Fruit fly (Drosophila melanogaster): ENCODE measurements around the gene Rchy1.

The Rchy1 gene

DNA sequence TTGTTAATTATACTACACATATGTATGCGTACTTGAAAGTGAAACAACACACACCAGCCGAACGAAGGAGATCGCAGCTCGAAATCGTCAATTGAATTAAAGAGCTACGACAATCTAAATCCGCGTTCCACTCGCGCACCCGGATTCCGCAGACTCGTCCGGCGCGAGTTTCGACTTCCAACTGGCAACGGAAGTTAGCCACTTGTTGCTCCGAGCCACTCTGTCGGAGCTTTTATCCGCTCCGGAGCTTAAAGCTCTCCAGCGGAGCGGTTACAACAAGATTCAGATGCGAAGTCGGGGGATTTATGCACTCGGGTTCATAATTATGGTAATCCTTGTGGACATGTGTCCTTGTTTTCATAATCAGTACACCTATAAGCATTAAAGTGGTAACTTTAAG, at the start of gene Rchy1:
TSS of gene Rchy1 (minus strand) at position 173 of the 400 bp plus-strand sequence.
- TF ChIP-seq CTCF (optimal IDR thresholded peaks at IDR 0.05) (no peak), CG8478 (optimal IDR thresholded peaks at IDR 0.05) (no peak)

DNA sequence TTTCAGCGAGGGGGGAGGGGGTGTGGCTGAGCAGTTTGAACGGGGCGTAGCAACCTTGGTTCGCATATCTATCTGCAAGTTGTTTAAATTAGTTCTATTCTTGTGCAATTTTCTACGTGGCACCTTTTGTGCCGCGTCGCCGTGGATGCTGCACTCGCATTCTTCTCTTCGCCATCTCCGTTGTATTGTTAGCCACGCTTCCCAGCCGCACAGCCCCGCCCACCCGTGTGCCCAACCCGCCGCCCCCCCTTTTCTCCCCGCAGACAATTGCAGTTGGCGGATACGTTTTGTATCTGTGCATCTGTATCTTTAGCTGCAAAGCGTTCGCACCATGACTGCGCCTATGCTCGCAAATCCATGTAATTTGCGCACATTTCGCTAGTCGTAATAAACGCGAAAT, 48.5 kb upstream of the Rchy1 start:
- TF ChIP-seq CG8478 (optimal IDR thresholded peaks at IDR 0.05) = no peak
- no peak for TF ChIP-seq CTCF (optimal IDR thresholded peaks at IDR 0.05)

DNA sequence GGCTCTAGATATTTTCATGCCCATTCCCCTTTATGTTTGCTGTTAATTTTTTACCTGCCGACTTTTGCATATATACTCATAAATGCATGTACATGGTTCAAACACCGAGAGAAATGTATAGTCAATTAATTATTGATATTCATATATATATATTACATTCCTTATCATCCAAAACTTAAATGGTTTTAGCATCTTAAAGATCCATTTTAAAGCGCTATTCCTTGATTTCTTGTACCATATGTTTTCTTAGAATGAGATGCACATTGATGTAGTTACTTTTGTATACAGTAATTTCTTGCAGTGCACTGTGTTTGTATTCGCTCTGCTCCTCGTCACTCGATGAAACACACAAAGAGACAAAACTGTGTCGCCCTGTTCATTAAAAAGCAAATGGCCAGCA, 43.2 kb upstream of the Rchy1 start:
- TF ChIP-seq CTCF (optimal IDR thresholded peaks at IDR 0.05) (no peak), CG8478 (optimal IDR thresholded peaks at IDR 0.05) (no peak)

DNA sequence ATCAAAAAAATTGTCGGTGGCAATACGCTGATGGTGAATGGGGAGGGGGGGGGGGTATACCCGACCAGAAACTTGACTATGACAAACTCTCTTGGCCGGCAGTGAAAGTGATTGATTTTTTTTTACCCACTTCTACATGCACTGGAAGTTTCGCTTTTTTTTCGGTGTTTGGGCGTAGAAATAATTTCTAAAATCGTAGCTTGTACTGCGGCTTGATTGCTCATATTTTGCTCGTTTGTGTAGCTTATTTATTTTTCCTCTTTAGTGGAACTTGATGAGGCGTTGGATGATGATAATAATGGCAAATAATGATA, 38.2 kb upstream of the Rchy1 start:
- TF ChIP-seq CTCF (optimal IDR thresholded peaks at IDR 0.05) = no peak

DNA sequence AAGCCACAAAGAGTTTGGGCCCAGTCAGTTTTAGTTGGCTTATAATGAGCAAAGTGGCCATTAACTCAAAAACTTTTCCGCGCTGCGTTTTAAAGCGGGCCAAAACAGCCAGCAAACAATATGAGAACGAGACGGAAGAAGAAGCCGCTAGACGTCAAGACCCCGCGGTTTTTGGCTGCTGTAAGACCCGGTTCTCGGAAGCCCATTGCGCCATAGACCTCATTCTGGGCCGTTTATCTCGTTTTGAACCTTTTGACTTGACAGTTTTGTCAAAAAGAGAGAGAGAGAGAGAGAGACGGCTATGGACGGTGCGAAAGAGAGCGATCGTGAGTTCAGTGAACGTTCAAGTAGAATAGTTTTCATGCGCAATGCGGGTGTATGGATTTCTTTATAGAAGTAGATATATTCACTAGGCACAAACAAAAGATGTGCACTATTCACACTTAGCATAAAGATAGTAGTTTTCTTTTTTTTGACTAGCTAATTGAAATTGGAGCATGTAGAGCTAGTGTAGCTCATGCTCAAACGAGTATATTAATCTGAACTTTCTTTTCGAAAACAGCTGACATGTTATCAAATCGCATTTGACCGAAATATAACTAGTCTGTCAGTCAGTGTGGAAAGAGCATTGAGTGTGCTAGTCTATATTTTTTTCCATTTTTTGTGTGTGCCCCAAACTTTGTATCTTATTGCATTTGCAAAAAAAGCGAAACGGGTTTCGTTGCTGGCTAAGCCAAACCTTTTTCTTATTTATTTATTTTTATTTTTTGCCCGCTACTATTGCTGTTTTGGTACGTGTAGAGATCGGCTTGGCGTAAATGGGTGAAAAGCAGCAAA, 37.6 kb upstream of the Rchy1 start:
- TF ChIP-seq CTCF (optimal IDR thresholded peaks at IDR 0.05) = no peak
- TF ChIP-seq CG8478 (optimal IDR thresholded peaks at IDR 0.05) = no peak

DNA sequence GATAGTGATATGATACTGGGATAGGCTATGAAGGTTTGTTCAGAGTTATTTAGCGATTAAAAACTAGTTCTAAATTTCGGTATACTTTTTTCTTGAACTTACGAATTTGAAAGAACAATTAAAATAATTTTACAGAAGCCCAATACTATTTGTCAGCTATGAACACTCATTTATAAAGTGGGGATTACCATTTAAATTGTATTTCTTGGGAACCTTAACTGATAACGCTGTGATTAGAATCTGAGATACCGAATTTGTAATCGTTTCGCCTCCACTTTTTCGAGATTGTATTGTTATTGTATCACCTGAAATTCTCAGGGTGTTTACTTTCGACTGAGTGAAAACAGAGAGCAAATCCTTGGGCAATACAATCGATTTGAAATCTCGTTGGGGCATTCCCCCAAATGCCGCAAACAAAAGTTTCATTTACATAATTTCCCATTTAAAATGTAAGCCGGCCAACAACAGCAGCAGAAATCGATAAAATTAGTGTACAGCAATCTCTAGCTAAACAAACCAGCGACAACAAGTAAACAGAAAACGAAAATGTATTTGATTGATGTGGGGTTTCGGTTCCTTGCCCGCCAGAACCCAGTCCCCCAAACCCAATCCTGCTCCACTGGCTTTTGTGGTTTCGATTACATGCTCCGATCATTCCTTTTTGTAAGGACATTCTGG, 35.3 kb upstream of the Rchy1 start:
- TF ChIP-seq CTCF (optimal IDR thresholded peaks at IDR 0.05) (no peak), CG8478 (optimal IDR thresholded peaks at IDR 0.05) (no peak)

DNA sequence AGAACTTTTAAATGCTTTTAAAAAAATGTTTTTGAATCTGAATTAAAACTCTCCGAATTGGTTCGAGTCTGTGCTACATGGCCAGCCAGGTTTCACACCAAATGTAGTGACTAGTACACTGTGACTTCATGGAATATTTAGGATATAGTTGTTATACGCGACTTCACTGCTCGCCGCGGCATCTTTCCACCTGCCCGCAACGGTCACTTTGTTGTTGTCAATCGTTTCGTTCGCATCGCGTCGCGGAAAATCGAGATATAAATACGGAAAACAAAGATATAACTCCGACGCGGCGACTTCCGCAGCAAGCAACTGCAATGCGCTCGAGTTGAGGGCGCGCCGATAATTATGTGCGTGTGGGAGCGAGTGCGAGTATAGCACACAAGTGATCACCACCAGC, 33.0 kb upstream of the Rchy1 start, which contains the start of gene CG31637:
TSS of gene CG31637 (plus strand) at position 200 of the 400 bp plus-strand sequence.
- TF ChIP-seq CG8478 (optimal IDR thresholded peaks at IDR 0.05) (no peak), CTCF (optimal IDR thresholded peaks at IDR 0.05) (peak; percentile 26 to 60)

DNA sequence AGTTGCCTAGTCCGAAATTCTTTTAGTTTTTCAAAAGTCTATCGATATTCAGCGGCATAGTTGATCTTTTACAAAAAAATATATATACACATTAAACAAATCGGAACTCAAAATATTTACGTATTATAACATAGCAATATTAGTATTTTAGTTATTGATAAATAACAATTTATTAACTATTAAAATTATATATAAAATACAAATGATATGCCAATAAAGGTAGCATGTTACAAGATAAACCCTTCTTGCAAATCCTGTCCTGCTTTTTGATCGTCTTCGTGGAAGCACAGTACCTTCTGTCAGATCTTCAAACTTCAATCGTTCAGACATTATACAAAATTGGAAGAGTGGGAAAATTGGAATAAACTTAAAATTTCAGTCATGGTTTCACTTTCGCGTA, 31.3 kb upstream of the Rchy1 start, which contains the start of gene CG9550:
TSS of gene CG9550 (plus strand) at position 301 of the 400 bp plus-strand sequence.
- TF ChIP-seq CG8478 (optimal IDR thresholded peaks at IDR 0.05) (no peak), CTCF (optimal IDR thresholded peaks at IDR 0.05) (no peak)

DNA sequence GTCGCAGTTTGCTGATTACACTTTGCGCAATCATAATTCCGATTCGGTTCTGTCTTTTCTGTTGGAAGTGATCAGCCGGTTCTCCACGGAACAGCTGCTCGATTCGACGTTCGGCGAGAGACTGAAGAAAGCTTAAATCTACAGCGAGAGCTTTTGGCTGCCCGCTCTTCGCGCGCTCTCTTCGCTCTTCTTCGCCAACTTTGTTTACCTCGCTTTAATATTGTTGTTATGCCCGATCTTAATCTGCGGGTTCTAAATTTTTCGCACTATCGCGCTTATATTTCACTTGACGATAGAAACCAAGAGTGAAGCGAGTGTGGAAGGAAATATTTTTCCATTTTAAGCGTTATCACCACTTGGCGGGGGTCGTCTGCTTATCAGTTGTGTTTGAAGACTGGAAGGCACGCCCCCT, 28.9 kb upstream of the Rchy1 start, which contains the start of gene CG9547:
TSS of gene CG9547 (minus strand) at position 128 of the 412 bp plus-strand sequence.
- TF ChIP-seq CG8478 (optimal IDR thresholded peaks at IDR 0.05) (no peak), CTCF (optimal IDR thresholded peaks at IDR 0.05) (no peak)

DNA sequence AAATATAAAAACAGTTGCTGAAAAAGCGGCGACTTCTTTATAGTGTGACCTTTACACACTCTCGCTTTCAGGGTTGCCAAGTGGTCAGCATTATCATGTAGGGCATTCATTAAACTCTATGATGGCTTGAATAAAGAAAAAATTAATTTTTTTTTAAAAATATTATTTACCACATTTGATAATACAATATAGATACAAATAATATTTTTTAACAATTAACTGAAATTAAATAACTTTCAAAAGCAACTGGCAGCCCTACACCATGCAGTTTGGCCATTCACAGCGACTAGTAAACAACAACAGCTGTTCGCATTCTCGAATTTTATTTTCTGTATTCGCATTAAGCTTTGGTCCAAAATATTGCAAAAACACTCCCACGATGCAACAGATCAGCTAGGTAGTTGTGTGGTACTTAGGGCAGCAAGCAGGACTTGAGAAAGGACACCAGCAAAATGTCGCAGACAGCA, 25.3 kb upstream of the Rchy1 start, which contains the start of the genes Phf5a and CG31638:
TSS of gene Phf5a (minus strand) at position 61 of the 467 bp plus-strand sequence.
TSS of gene CG31638 (plus strand) at position 279 of the 467 bp plus-strand sequence.
- TF ChIP-seq CTCF (optimal IDR thresholded peaks at IDR 0.05) = no peak
- no peak for TF ChIP-seq CG8478 (optimal IDR thresholded peaks at IDR 0.05)

DNA sequence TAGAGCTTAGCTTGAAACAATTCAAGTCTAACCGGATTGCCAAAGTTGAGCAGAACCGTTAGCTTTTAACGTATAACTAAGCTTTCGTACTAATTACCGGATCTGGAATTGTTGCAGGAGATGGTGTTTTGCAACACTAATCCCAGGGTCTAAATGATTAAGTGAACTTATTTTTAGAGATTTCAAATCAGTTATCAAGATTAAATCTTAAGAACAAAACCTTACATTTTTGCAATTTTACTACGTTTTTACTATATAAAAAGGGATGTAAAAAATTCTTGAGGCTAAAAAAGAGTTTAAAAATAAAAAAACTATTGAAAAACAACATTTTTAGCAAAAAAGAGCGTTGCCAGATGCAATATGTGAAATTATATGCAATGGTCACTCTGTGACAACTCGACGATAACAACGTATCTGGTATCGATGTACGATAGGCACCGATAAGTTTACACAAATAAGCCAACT, 23.2 kb upstream of the Rchy1 start, which contains the start of the genes KFase and epsilonCOP:
TSS of gene KFase (minus strand) at position 81 of the 465 bp plus-strand sequence.
TSS of gene epsilonCOP (plus strand) at position 415 of the 465 bp plus-strand sequence.
- TF ChIP-seq CG8478 (optimal IDR thresholded peaks at IDR 0.05) = no peak
- peak in 1 of 2 experiments; percentile 27 for TF ChIP-seq CTCF (optimal IDR thresholded peaks at IDR 0.05)

DNA sequence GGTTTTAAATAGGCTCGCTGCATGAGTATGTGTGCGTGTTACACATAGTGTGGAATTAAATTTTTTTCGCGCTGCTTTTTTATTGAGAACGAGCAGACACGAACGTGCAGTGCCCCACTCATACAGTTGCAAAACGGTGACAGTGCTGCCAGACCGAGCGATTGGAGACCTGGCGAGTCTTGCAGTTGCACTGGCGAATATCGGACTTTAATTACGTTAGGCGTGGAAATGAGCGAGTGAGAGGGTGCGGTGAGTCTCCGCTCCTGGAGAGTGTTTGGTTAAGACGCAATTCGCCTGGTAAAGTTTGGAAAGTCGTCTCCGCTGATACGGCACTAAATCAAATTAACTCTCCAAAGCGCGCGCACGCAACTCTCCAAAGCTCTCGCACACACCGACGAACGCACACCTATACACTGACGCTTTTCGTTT, 15.9 kb upstream of the Rchy1 start:
- TF ChIP-seq CG8478 (optimal IDR thresholded peaks at IDR 0.05) (no peak), CTCF (optimal IDR thresholded peaks at IDR 0.05) (no peak)

DNA sequence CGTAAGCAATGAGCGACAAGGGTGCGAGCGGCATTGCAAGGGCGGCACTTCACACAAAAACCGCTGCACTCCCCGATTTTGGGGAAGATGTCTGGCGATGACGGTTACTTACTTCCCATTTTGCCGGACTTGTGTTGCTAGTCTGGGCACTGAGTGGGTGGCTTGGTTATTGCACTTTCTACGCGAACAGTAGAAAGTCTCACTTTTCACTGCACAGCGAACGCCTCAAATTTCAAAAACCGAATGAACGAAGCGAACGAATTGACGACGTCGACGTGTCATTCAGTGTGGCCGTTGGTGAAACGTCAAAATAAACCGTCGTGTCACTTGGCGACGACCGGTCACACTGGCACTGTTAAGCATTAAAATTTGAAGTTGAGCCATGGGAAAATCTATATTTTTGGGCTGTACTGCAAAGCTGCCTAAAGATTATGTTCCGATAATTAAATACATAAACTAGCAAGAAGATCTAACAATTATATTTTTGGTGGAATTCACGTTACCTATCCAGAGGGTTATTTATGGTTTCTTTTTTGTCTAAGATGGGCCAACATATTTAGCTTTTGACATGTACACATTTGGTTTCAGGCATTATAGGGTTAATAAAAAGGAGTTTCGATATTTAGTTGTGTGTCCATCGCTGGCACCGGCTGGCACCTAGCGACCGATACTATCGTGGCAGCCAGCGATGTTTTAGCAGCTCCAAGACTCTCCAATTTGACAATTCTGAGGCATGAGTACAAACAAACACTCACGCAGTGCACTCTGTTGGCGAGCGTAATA, 14.9 kb upstream of the Rchy1 start, which contains the start of the genes Sec61alpha and Daxx:
TSS of gene Sec61alpha (minus strand) at position 364 of the 783 bp plus-strand sequence.
TSS of gene Daxx (plus strand) at position 718 of the 783 bp plus-strand sequence.
- no peak for TF ChIP-seq CTCF (optimal IDR thresholded peaks at IDR 0.05)
- TF ChIP-seq CG8478 (optimal IDR thresholded peaks at IDR 0.05) = no peak

DNA sequence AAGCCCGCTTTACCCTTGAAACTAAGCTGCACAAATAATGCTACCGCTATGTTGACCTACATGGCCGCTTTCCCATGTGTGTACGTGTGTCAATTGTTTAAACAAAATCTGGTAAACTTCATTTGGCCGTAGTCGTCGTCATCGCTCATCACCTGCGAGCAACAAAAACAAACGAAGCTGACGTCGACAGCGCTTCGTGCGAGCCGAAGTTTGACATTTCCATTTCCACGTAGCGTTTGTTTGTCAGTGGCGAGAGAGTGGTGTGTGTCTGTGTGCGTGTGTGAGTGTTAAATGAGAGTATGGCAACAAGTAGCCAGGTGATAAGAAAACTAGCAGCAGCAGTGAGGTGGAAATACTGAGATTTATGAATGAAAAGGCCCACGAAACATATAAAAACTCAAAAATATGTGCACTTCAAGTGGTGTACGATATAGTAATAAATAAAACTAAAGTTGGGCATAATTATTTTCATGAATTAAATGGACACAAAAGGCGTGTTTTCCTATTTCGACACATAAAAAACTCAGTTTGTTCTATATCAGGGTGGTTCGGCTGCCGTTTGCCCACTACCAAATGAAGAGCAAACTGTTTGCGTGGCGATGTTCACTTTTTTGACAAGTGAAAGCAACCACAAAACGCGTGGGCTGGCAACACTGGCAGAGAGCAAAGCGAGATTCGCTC, 13.9 kb upstream of the Rchy1 start:
- no peak for TF ChIP-seq CG8478 (optimal IDR thresholded peaks at IDR 0.05)
- no peak for TF ChIP-seq CTCF (optimal IDR thresholded peaks at IDR 0.05)
